Worm (Caenorhabditis elegans): Measurements from ENCODE around the gene kcmf-1.

- TF ChIP-seq hlh-8 (tag; optimal IDR thresholded peaks at IDR 0.05) (no peak), pqm-1 (tag; optimal IDR thresholded peaks at IDR 0.05) (no peak), pag-3 (tag; optimal IDR thresholded peaks at IDR 0.05; ENCODE audit: borderline replicate concordance) (no peak), nhr-232 (tag; optimal IDR thresholded peaks at IDR 0.05) (no peak), hlh-13 (GFP tag; optimal IDR thresholded peaks at IDR 0.05) (no peak)
These were observed 3.3 kb downstream of the kcmf-1 start for ce11 chrIII:7832473-7832872.
